Fruit fly (Drosophila melanogaster): ENCODE results near the gene Cpr65Av.

The Cpr65Av gene

DNA sequence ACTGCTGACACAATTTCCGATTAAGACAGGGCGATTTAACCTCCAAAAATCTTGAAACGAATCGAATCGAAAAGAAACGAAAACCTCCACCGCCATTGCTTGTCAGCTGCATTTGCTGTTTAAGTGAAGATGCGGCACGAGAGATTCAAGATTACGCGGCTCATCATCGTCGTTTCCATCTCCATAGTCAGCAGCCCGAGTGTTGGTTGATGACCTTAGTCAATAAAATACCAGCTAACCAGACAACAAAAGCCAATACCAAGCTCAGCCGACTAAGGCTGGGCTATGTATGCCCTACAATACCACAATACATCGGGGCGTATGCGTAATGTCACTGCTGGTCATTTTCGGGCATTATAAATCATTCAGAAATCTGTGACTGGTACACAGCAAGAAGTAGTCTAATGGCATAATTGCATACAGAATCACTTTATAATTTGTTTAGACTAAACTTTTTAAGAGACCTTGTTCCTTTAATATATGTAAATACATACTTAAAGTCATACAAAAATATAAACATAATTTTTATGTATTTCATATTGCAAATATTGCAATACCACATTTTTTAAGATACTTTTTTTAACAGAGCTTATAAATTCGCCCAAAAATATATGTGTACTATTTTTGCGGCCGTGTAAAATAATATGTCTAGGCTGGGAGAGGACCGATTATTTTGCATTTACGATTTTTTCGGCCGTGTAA lies 1.1 kb upstream of the Cpr65Av start:
- TF ChIP-seq psq (optimal IDR thresholded peaks at IDR 0.05) (no peak), Dll (optimal IDR thresholded peaks at IDR 0.05) (no peak), pan (optimal IDR thresholded peaks at IDR 0.05) (no peak), EcR (GFP tag; optimal IDR thresholded peaks at IDR 0.05) (no peak), CG8478 (optimal IDR thresholded peaks at IDR 0.05) (no peak), usp (GFP tag; optimal IDR thresholded peaks at IDR 0.05) (no peak)

DNA sequence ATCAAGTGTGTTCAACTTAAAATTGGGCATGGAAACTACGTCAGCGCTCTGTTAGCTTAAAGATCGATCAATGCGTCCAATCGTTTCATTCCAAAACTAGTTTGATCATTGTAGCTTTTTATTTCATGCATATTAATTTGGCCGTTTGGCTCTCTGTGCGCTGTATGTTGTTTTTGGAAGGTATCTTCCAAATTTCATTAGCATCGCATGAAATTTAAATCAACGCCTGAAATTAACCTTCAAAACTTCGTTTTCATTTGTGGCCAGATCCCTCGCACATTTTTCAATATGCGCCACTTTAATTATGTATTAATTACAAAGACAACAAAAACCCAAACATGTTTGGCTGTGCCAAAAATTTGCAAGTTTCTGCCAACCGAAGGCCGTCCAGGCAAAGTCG lies 1.2 kb downstream of the Cpr65Av start:
- no peak for TF ChIP-seq pan (optimal IDR thresholded peaks at IDR 0.05)
- TF ChIP-seq psq (optimal IDR thresholded peaks at IDR 0.05) = no peak
- TF ChIP-seq EcR (GFP tag; optimal IDR thresholded peaks at IDR 0.05) = no peak
- TF ChIP-seq CG8478 (optimal IDR thresholded peaks at IDR 0.05) = no peak
- no peak for TF ChIP-seq usp (GFP tag; optimal IDR thresholded peaks at IDR 0.05)
- TF ChIP-seq Dll (optimal IDR thresholded peaks at IDR 0.05) = no peak

DNA sequence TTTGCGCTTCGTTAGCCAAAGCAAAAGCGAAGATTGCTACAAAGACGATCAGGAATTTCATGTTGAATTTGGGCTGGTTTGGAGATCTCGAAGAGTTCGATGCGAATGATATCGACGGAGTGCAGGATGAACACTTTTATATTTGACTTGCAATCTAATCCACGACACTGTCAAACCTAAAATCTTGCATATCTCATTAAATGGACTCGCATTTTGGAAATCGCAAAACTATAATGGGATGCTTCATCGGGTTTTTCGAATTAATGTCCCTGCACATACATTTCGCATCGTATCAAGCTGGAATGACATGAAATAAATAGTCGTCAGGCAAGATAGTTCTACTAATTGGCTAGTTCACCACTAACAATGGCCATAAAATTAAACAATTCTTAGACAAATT lies 1.8 kb downstream of the Cpr65Av start, which contains the start of gene Lcp65Ae:
Gene Lcp65Ae (minus strand): TSS at position 101 of the 400 bp plus-strand sequence.
- TF ChIP-seq pan (optimal IDR thresholded peaks at IDR 0.05) = no peak
- no peak for TF ChIP-seq CG8478 (optimal IDR thresholded peaks at IDR 0.05)

DNA sequence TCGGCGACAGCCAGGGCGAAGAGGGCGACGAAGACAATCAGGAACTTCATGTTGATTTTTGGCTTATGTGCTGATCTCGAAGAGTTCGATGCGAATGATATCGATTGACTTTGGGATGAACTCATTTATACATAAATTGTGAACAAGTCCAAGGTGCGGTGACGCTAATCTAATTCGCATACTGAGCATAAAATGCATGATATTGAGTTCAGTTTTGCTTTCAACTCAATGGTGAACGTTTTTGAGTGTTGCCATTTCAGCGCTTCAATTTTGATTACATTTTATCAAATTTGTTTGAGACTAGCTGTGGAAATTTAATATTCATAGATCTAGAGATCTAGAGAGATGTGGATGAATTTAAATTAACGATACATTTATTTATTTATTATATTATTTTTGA lies 3.1 kb downstream of the Cpr65Av start, which contains the start of gene Lcp65Af:
Gene Lcp65Af (minus strand): TSS at position 101 of the 400 bp plus-strand sequence.
- TF ChIP-seq usp (GFP tag; optimal IDR thresholded peaks at IDR 0.05) = no peak
- no peak for TF ChIP-seq EcR (GFP tag; optimal IDR thresholded peaks at IDR 0.05)
- TF ChIP-seq pan (optimal IDR thresholded peaks at IDR 0.05) = no peak
- no peak for TF ChIP-seq CG8478 (optimal IDR thresholded peaks at IDR 0.05)
- TF ChIP-seq Dll (optimal IDR thresholded peaks at IDR 0.05) = no peak
- TF ChIP-seq psq (optimal IDR thresholded peaks at IDR 0.05) = no peak

DNA sequence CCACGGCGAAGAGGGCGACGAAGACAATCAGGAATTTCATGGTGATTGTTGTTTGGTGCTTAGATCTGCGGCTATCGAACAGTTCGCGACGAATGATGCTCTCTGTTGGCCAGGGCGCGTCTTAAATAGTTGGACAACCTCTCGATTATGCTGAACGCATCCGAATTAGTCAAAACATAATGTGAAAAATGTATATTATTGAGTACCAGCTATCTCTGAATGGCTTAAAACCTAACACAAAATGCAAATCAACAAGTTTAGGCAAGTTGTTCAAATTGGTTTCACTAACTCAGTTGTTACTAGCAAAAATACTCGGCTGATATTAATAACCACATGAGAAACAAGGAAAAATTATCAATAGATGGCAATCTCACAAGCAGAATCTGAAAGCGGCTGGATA lies 4.6 kb downstream of the Cpr65Av start, which contains the start of gene Lcp65Ag1:
Gene Lcp65Ag1 (minus strand): TSS at position 101 of the 400 bp plus-strand sequence.
- TF ChIP-seq usp (GFP tag; optimal IDR thresholded peaks at IDR 0.05) = no peak
- no peak for TF ChIP-seq EcR (GFP tag; optimal IDR thresholded peaks at IDR 0.05)
- TF ChIP-seq Dll (optimal IDR thresholded peaks at IDR 0.05) = no peak
- TF ChIP-seq psq (optimal IDR thresholded peaks at IDR 0.05) = no peak
- TF ChIP-seq CG8478 (optimal IDR thresholded peaks at IDR 0.05) = no peak
- no peak for TF ChIP-seq pan (optimal IDR thresholded peaks at IDR 0.05)

DNA sequence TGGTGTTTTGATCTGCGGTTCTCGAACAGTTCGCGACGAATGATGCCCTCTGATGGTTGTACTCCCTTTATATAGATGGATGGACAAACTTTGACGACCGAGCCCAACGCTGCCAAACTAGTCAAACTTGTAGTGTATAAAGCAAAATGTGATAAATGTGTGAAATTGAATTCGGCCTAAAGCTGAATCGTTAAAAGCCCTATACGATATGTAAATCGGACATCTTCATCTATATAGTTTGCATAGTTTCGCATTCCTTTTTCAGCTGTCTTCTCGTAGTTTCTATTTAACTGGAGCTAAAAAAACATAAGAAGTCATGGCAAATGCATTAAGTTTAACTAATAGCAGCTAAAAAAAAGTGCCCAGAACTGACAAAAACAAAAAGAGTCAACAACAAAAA lies 6.2 kb downstream of the Cpr65Av start, which contains the start of gene Lcp65Ag2:
Gene Lcp65Ag2 (minus strand): TSS at position 48 of the 400 bp plus-strand sequence.
- no peak for TF ChIP-seq Dll (optimal IDR thresholded peaks at IDR 0.05)
- TF ChIP-seq pan (optimal IDR thresholded peaks at IDR 0.05) = no peak
- TF ChIP-seq EcR (GFP tag; optimal IDR thresholded peaks at IDR 0.05) = no peak
- no peak for TF ChIP-seq usp (GFP tag; optimal IDR thresholded peaks at IDR 0.05)
- no peak for TF ChIP-seq CG8478 (optimal IDR thresholded peaks at IDR 0.05)
- no peak for TF ChIP-seq psq (optimal IDR thresholded peaks at IDR 0.05)

DNA sequence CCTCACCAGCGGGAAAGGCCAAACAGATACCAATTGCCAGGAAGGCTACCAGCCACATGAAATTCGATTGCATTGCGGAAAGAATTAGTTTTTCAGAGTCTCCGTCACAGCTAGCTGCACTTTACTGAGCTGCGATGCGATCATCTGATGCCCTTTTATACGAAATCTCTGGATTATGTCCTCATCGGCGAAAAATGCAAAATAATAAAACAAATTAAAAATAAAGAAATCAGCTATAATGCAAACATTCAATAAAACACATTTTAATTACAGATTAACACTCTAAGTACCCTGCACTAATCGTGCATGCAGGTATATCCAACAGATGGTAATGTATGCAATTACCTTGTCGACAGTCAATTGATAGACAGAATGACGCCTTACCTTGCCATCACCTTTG lies 7.8 kb downstream of the Cpr65Av start, which contains the start of gene Cpr65Au:
Gene Cpr65Au (minus strand): TSS at position 101 of the 400 bp plus-strand sequence.
- TF ChIP-seq usp (GFP tag; optimal IDR thresholded peaks at IDR 0.05) (no peak), CG8478 (optimal IDR thresholded peaks at IDR 0.05) (no peak), psq (optimal IDR thresholded peaks at IDR 0.05) (no peak), Dll (optimal IDR thresholded peaks at IDR 0.05) (no peak), EcR (GFP tag; optimal IDR thresholded peaks at IDR 0.05) (no peak)

dm6 chr3L:6130944-6131343 lies 8.8 kb downstream of the Cpr65Av start, which contains the start of gene Lcp65Ag3:
Gene Lcp65Ag3 (minus strand): TSS chr3L:6130989.
- no peak for TF ChIP-seq psq (optimal IDR thresholded peaks at IDR 0.05)
- no peak for TF ChIP-seq Dll (optimal IDR thresholded peaks at IDR 0.05)
- TF ChIP-seq pan (optimal IDR thresholded peaks at IDR 0.05) = no peak
- no peak for TF ChIP-seq CG8478 (optimal IDR thresholded peaks at IDR 0.05)
- no peak for TF ChIP-seq EcR (GFP tag; optimal IDR thresholded peaks at IDR 0.05)
- no peak for TF ChIP-seq usp (GFP tag; optimal IDR thresholded peaks at IDR 0.05)

DNA sequence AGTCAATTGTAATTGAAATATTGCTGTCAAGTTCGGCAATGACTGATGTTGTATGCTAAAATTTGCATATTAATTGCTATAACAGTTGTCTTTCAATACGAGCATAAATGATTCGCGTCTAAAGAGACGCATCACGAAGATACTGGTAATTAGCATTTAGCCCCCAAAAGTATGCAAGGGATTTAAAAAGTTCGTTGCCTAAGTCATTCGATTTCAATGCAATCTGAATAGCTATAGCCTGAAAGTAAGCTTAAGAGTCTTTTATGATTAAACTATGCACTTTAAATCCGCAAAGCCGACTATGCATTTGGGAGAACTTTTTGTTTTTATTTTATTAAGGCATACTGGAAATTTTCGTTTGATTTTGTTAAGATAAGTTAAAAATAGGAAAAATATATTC lies 10.2 kb downstream of the Cpr65Av start:
- TF ChIP-seq pan (optimal IDR thresholded peaks at IDR 0.05) (no peak), CG8478 (optimal IDR thresholded peaks at IDR 0.05) (no peak), psq (optimal IDR thresholded peaks at IDR 0.05) (no peak)

dm6 chr3L:6125409-6125689 lies 14.4 kb downstream of the Cpr65Av start:
- TF ChIP-seq pan (optimal IDR thresholded peaks at IDR 0.05) (no peak), usp (GFP tag; optimal IDR thresholded peaks at IDR 0.05) (no peak), CG8478 (optimal IDR thresholded peaks at IDR 0.05) (no peak), Dll (optimal IDR thresholded peaks at IDR 0.05) (no peak), psq (optimal IDR thresholded peaks at IDR 0.05) (no peak), EcR (GFP tag; optimal IDR thresholded peaks at IDR 0.05) (no peak)

DNA sequence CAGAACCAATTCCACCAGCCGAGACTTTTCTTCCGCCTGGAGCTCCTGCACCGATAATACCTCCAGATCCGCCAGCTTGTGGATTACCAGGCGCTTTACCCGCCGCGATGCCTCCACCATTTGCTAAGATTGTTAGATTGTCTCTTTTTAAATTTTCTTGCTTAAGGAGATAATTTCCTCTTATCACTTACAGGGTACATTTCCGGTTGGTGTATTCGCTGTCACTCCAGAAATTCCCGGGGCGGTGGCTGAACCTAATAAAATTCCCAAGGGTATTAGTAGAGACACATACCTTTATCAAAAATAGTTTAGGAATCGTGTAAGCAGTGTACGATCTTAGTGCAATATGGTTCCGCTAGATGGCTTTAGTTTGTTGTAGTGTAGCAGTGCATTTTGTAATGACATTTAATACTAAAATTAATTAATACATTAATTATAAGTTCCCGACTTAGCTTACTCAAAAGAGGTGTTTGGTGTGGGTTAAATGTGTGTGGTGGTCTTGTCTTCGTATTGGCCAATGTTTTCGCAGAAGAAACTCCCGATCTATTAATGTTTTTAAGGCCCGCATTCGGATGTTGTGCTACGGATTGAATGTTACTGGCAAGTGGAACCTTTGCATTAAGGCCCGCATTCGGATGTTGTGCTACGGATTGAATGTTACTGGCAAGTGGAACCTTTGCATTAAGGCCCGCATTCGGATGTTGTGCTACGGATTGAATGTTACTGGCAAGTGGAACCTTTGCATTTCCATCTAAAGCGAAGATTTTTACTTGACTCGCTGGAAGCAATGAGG lies 15.0 kb downstream of the Cpr65Av start:
- TF ChIP-seq CG8478 (optimal IDR thresholded peaks at IDR 0.05) = no peak
- TF ChIP-seq Dll (optimal IDR thresholded peaks at IDR 0.05) = no peak
- TF ChIP-seq usp (GFP tag; optimal IDR thresholded peaks at IDR 0.05) = no peak
- TF ChIP-seq EcR (GFP tag; optimal IDR thresholded peaks at IDR 0.05) = no peak
- no peak for TF ChIP-seq psq (optimal IDR thresholded peaks at IDR 0.05)
- no peak for TF ChIP-seq pan (optimal IDR thresholded peaks at IDR 0.05)

dm6 chr3L:6116881-6117280 lies 22.9 kb downstream of the Cpr65Av start:
- no peak for TF ChIP-seq EcR (GFP tag; optimal IDR thresholded peaks at IDR 0.05)
- TF ChIP-seq Dll (optimal IDR thresholded peaks at IDR 0.05) = no peak
- no peak for TF ChIP-seq pan (optimal IDR thresholded peaks at IDR 0.05)
- TF ChIP-seq psq (optimal IDR thresholded peaks at IDR 0.05) = no peak
- TF ChIP-seq usp (GFP tag; optimal IDR thresholded peaks at IDR 0.05) = no peak
- TF ChIP-seq CG8478 (optimal IDR thresholded peaks at IDR 0.05) = no peak
